Worm (Caenorhabditis elegans): Measurements from ENCODE around the gene crm-1.

crm-1 gene

ce11 chrV:10352928-10353427, 21.1 kb upstream of the crm-1 start, which contains the start of gene nol-56 (continued):
- TF ChIP-seq R02D3.7 (tag; optimal IDR thresholded peaks at IDR 0.05) = peak; percentile 4
- TF ChIP-seq nhr-43 (tag; optimal IDR thresholded peaks at IDR 0.05; ENCODE audit: poor library complexity, severe bottlenecking) = peak; percentile 77
- no peak for TF ChIP-seq fkh-2 (tag; optimal IDR thresholded peaks at IDR 0.05)
- no peak for TF ChIP-seq mdl-1 (tag; optimal IDR thresholded peaks at IDR 0.05)
- TF ChIP-seq ceh-16 (tag; optimal IDR thresholded peaks at IDR 0.05) = no peak
- peak; percentile 34 for TF ChIP-seq pqm-1 (tag; optimal IDR thresholded peaks at IDR 0.05)
- TF ChIP-seq hmg-11 (tag; optimal IDR thresholded peaks at IDR 0.05) = peak; percentile 80
- no peak for TF ChIP-seq nhr-12 (tag; optimal IDR thresholded peaks at IDR 0.05)
- TF ChIP-seq ama-1 (optimal IDR thresholded peaks at IDR 0.05) = peak; percentile 37
- no peak for TF ChIP-seq ZK546.5 (tag; optimal IDR thresholded peaks at IDR 0.05)
- peak; percentile 81 for TF ChIP-seq egl-5 (tag; optimal IDR thresholded peaks at IDR 0.05)
- no peak for TF ChIP-seq unc-62 (GFP tag; optimal IDR thresholded peaks at IDR 0.05)
- peak; percentile 70 for TF ChIP-seq nhr-25 (tag; optimal IDR thresholded peaks at IDR 0.05)
- no peak for TF ChIP-seq ztf-11 (tag; optimal IDR thresholded peaks at IDR 0.05)

- TF ChIP-seq nhr-67 (tag; optimal IDR thresholded peaks at IDR 0.05) = no peak
- TF ChIP-seq fkh-2 (tag; optimal IDR thresholded peaks at IDR 0.05) = no peak
- no peak for TF ChIP-seq ceh-9 (tag; optimal IDR thresholded peaks at IDR 0.05)
- no peak for TF ChIP-seq mml-1 (tag; optimal IDR thresholded peaks at IDR 0.05)
- no peak for TF ChIP-seq ceh-16 (tag; optimal IDR thresholded peaks at IDR 0.05)
Observed at ce11 chrV:10350054-10350453, 18.1 kb upstream of the crm-1 start, which contains the start of gene K07C5.9. Gene K07C5.9, minus strand, starts transcription at chrV:10350154.

- TF ChIP-seq skn-1 (tag; optimal IDR thresholded peaks at IDR 0.05) = no peak
- TF ChIP-seq nhr-237 (tag; optimal IDR thresholded peaks at IDR 0.05) = no peak
- TF ChIP-seq nhr-23 (tag; optimal IDR thresholded peaks at IDR 0.05) = no peak
- no peak for TF ChIP-seq lin-39 (tag; optimal IDR thresholded peaks at IDR 0.05)
- TF ChIP-seq mml-1 (tag; optimal IDR thresholded peaks at IDR 0.05) = no peak
Observed at ce11 chrV:10342904-10343303, 11.0 kb upstream of the crm-1 start, which contains the start of gene K07C5.3. Gene K07C5.3, plus strand, starts transcription at chrV:10343032.

- TF ChIP-seq lsy-12 (tag; optimal IDR thresholded peaks at IDR 0.05) = peak; percentile 69
- peak; percentile 26 for TF ChIP-seq nfya-1 (tag; optimal IDR thresholded peaks at IDR 0.05; ENCODE audit: insufficient read depth)
- TF ChIP-seq tbx-2 (tag; optimal IDR thresholded peaks at IDR 0.05) = peak; percentile 51
- peak; percentile 75 for TF ChIP-seq lin-15B (tag; optimal IDR thresholded peaks at IDR 0.05)
- TF ChIP-seq elt-2 (tag; optimal IDR thresholded peaks at IDR 0.05) = peak; percentile 42
- TF ChIP-seq nhr-43 (tag; optimal IDR thresholded peaks at IDR 0.05; ENCODE audit: poor library complexity, severe bottlenecking) = peak; percentile 46
- peak; percentile 23 for TF ChIP-seq snpc-4 (tag; optimal IDR thresholded peaks at IDR 0.05)
- peak; percentile 6 for TF ChIP-seq skn-1 (tag; optimal IDR thresholded peaks at IDR 0.05)
- peak; percentile 53 for TF ChIP-seq pha-4 (tag; optimal IDR thresholded peaks at IDR 0.05)
- peak; percentile 25 for TF ChIP-seq R02D3.7 (tag; optimal IDR thresholded peaks at IDR 0.05)
- TF ChIP-seq nhr-23 (tag; optimal IDR thresholded peaks at IDR 0.05) = peak; percentile 9
- TF ChIP-seq hmg-11 (tag; optimal IDR thresholded peaks at IDR 0.05) = peak; percentile 2
Observed at ce11 chrV:10341905-10342328, 10.0 kb upstream of the crm-1 start, which contains the start of gene K07C5.13. Gene K07C5.13, plus strand, starts transcription at chrV:10342055.

- peak; percentile 4 for TF ChIP-seq pqm-1 (tag; optimal IDR thresholded peaks at IDR 0.05)
- no peak for TF ChIP-seq ceh-16 (tag; optimal IDR thresholded peaks at IDR 0.05)
Observed at ce11 chrV:10339200-10339599, 7.3 kb upstream of the crm-1 start, which contains the start of gene K07C5.2. Gene K07C5.2, plus strand, starts transcription at chrV:10339500.

- TF ChIP-seq lin-15B (tag; optimal IDR thresholded peaks at IDR 0.05) (peak; percentile 69), nhr-23 (tag; optimal IDR thresholded peaks at IDR 0.05) (peak; percentile 65), elt-2 (tag; optimal IDR thresholded peaks at IDR 0.05) (no peak), mdl-1 (tag; optimal IDR thresholded peaks at IDR 0.05) (no peak), pha-4 (tag; optimal IDR thresholded peaks at IDR 0.05) (peak; percentile 82), lin-39 (tag; optimal IDR thresholded peaks at IDR 0.05) (no peak), nfya-1 (tag; optimal IDR thresholded peaks at IDR 0.05; ENCODE audit: insufficient read depth) (peak; percentile 53), ceh-9 (tag; optimal IDR thresholded peaks at IDR 0.05) (no peak), nhr-77 (tag; optimal IDR thresholded peaks at IDR 0.05) (no peak), elt-1 (tag; optimal IDR thresholded peaks at IDR 0.05) (no peak), egl-27 (tag; optimal IDR thresholded peaks at IDR 0.05) (no peak), snpc-4 (tag; optimal IDR thresholded peaks at IDR 0.05) (peak; percentile 67), fos-1 (tag; optimal IDR thresholded peaks at IDR 0.05) (no peak), hmg-11 (tag; optimal IDR thresholded peaks at IDR 0.05) (peak; percentile 13), mml-1 (tag; optimal IDR thresholded peaks at IDR 0.05) (no peak)
Observed at ce11 chrV:10338305-10338992, 6.5 kb upstream of the crm-1 start, which contains the start of gene arx-2. Gene arx-2, minus strand, starts transcription at chrV:10338355.

Data from whole organism, L3 larva.